Fruit fly (Drosophila melanogaster) whole organism, embryonic: ENCODE data around the gene betaTub65B.

ENCODE experiments used
- Abd-B ChIP-seq: fragments of 200-800 bp; sonication (Bioruptor generic); optimal IDR thresholded peaks from 2 replicates; lab custom pipeline; 2018; ENCODE audit warnings: missing biosample characterization, mild to moderate bottlenecking, missing genetic modification characterization, moderate library complexity
- Adf1 ChIP-seq: fragments of 200-800 bp; sonication (Bioruptor generic); IDR thresholded peaks from 2 replicates; pipeline ENCODE4 v1.3.6; 2022; ENCODE audit warnings: missing biosample characterization, missing genetic modification characterization
- Atf6 ChIP-seq: fragments of 200-800 bp; sonication (Bioruptor generic); IDR thresholded peaks from 2 replicates; pipeline ENCODE4 v1.3.6; 2022; ENCODE audit warnings: missing biosample characterization, missing genetic modification characterization
- Blimp-1 ChIP-seq: fragments of 200-800 bp; sonication (Bioruptor generic); optimal IDR thresholded peaks from 3 replicates; lab custom pipeline; 2018; ENCODE audit warnings: missing biosample characterization, missing genetic modification characterization, mild to moderate bottlenecking, moderate library complexity, missing genetic modification reagents
- BtbVII ChIP-seq: fragments of 200-800 bp; sonication (Bioruptor generic); optimal IDR thresholded peaks from 3 replicates; lab custom pipeline; 2017; ENCODE audit warnings: missing biosample characterization, mild to moderate bottlenecking, missing genetic modification characterization
- CG10147 ChIP-seq: fragments of 200-800 bp; sonication (Bioruptor generic); optimal IDR thresholded peaks from 2 replicates; lab custom pipeline; 2019; ENCODE audit warnings: missing biosample characterization, mild to moderate bottlenecking, missing genetic modification characterization, moderate library complexity
- CG10654 ChIP-seq: fragments of 200-800 bp; sonication (Bioruptor generic); optimal IDR thresholded peaks from 2 replicates; lab custom pipeline; 2016; ENCODE audit warnings: missing biosample characterization, missing genetic modification characterization
- CG11456 ChIP-seq: fragments of 200-800 bp; sonication (Bioruptor generic); IDR thresholded peaks from 3 replicates; pipeline ENCODE4 v1.3.6; 2022; ENCODE audit warnings: missing biosample characterization, missing genetic modification characterization
- CG11723 ChIP-seq: fragments of 200-800 bp; sonication (Bioruptor generic); optimal IDR thresholded peaks from 2 replicates; lab custom pipeline; 2017; ENCODE audit warnings: missing biosample characterization, mild to moderate bottlenecking, missing genetic modification characterization
- CG12942 ChIP-seq: fragments of 200-800 bp; sonication (Bioruptor generic); optimal IDR thresholded peaks from 3 replicates; lab custom pipeline; 2016; ENCODE audit warnings: missing biosample characterization, missing genetic modification characterization
- CG15479 ChIP-seq: fragments of 200-800 bp; sonication (Bioruptor generic); optimal IDR thresholded peaks from 3 replicates; lab custom pipeline; 2019; ENCODE audit warnings: missing biosample characterization, mild to moderate bottlenecking, missing genetic modification characterization, moderate library complexity
- CG15514 ChIP-seq: fragments of 200-800 bp; sonication (Bioruptor generic); optimal IDR thresholded peaks from 3 replicates; lab custom pipeline; 2017; ENCODE audit warnings: missing biosample characterization, missing genetic modification characterization, mild to moderate bottlenecking, moderate library complexity, missing genetic modification reagents
- CG17328 ChIP-seq: fragments of 200-800 bp; sonication (Bioruptor generic); IDR thresholded peaks from 2 replicates; pipeline ENCODE4 v1.3.6; 2022; ENCODE audit warnings: missing biosample characterization, missing genetic modification characterization
- CG18262 ChIP-seq: fragments of 200-800 bp; optimal IDR thresholded peaks from 3 replicates; lab custom pipeline; 2019; ENCODE audit warnings: missing biosample characterization, mild to moderate bottlenecking, missing genetic modification characterization, moderate library complexity
- CG18476 ChIP-seq: fragments of 200-800 bp; sonication (Bioruptor generic); optimal IDR thresholded peaks from 2 replicates; lab custom pipeline; 2016; ENCODE audit warnings: missing biosample characterization, mild to moderate bottlenecking, missing genetic modification characterization
- CG31224 ChIP-seq: fragments of 200-800 bp; sonication (Bioruptor generic); IDR thresholded peaks from 2 replicates; pipeline ENCODE4 v1.3.6; 2022; ENCODE audit warnings: missing biosample characterization, missing genetic modification characterization
- CG31388 ChIP-seq: fragments of 200-800 bp; sonication (Bioruptor generic); optimal IDR thresholded peaks from 2 replicates; lab custom pipeline; 2016; ENCODE audit warnings: missing biosample characterization, missing genetic modification characterization
- CG3726 ChIP-seq: fragments of 200-800 bp; sonication (Bioruptor generic); IDR thresholded peaks from 3 replicates; pipeline ENCODE4, ENCODE4 v1.3.6; 2022; ENCODE audit warnings: missing biosample characterization, missing genetic modification characterization
- CG3995 ChIP-seq: fragments of 200-800 bp; sonication (Bioruptor generic); optimal IDR thresholded peaks from 3 replicates; lab custom pipeline; 2016; ENCODE audit warnings: missing biosample characterization, missing genetic modification characterization
- CG4854 ChIP-seq: fragments of 200-800 bp; sonication (Bioruptor generic); optimal IDR thresholded peaks from 2 replicates; lab custom pipeline; 2016; ENCODE audit warnings: missing biosample characterization, missing genetic modification characterization, inconsistent platforms
- CG7963 ChIP-seq: fragments of 200-800 bp; sonication (Bioruptor generic); IDR thresholded peaks from 3 replicates; pipeline ENCODE4 v1.3.6; 2022; ENCODE audit warnings: missing biosample characterization, missing genetic modification characterization; ENCODE audit not compliant: partially characterized antibody
- CG9609 ChIP-seq: fragments of 200-800 bp; sonication (Bioruptor generic); optimal IDR thresholded peaks from 3 replicates; lab custom pipeline; 2016; ENCODE audit warnings: missing biosample characterization, missing genetic modification characterization
- CG9932 ChIP-seq: fragments of 200-800 bp; sonication (Bioruptor generic); IDR thresholded peaks from 2 replicates; pipeline ENCODE4 v1.3.6; 2022; ENCODE audit warnings: missing biosample characterization, missing genetic modification characterization
- Doc2 ChIP-seq: fragments of 200-800 bp; sonication (Bioruptor generic); IDR thresholded peaks from 2 replicates; pipeline ENCODE4 v1.3.6; 2022; ENCODE audit warnings: missing biosample characterization, missing genetic modification characterization
- Eip74EF ChIP-seq, 2 experiments: fragments of 200-800 bp in 1 of 2; fragments of >200 bp in 1 of 2; sonication (Bioruptor generic) in 1 of 2; optimal IDR thresholded peaks; 2 replicates each; lab custom pipeline; 2017 to 2019; ENCODE audit warnings: missing biosample characterization in 2 of 2, missing genetic modification characterization in 2 of 2, mild to moderate bottlenecking in 1 of 2, moderate library complexity in 1 of 2
- Gug ChIP-seq: fragments of 200-800 bp; sonication (Bioruptor generic); IDR thresholded peaks from 4 replicates; pipeline ENCODE4 v1.3.6; 2022; ENCODE audit warnings: missing biosample characterization, missing genetic modification characterization
- H15 ChIP-seq: fragments of 200-800 bp; sonication (Bioruptor generic); IDR thresholded peaks from 3 replicates; pipeline ENCODE4 v1.3.6; 2022; ENCODE audit warnings: missing biosample characterization, missing genetic modification characterization
- HLH4C ChIP-seq: fragments of 200-800 bp; sonication (Bioruptor generic); IDR thresholded peaks from 3 replicates; pipeline ENCODE4 v1.3.6; 2022; ENCODE audit warnings: missing biosample characterization, missing genetic modification characterization; ENCODE audit not compliant: partially characterized antibody
- Hr39 ChIP-seq: fragments of >200 bp; optimal IDR thresholded peaks from 2 replicates; lab custom pipeline; 2017
- Oaz ChIP-seq: fragments of 200-800 bp; sonication (Bioruptor generic); IDR thresholded peaks from 2 replicates; pipeline ENCODE4 v1.3.6; 2022; ENCODE audit warnings: missing biosample characterization, missing genetic modification characterization
- Ptx1 ChIP-seq: fragments of 200-800 bp; sonication (Bioruptor generic); IDR thresholded peaks from 2 replicates; pipeline ENCODE4 v1.3.6; 2022; ENCODE audit warnings: missing biosample characterization, missing genetic modification characterization
- br ChIP-seq: fragments of >200 bp; optimal IDR thresholded peaks from 2 replicates; lab custom pipeline; 2017
- cg ChIP-seq: fragments of 200-800 bp; sonication (Bioruptor generic); optimal IDR thresholded peaks from 3 replicates; lab custom pipeline; 2019; ENCODE audit warnings: missing biosample characterization, mild to moderate bottlenecking, missing genetic modification characterization, moderate library complexity
- ci ChIP-seq: fragments of 200-800 bp; sonication (Bioruptor generic); IDR thresholded peaks from 3 replicates; pipeline ENCODE4 v1.3.6; 2022; ENCODE audit warnings: missing biosample characterization, missing genetic modification characterization
- dan ChIP-seq: fragments of 200-800 bp; sonication (Bioruptor generic); IDR thresholded peaks from 2 replicates; pipeline ENCODE4 v1.3.6; 2022; ENCODE audit warnings: missing biosample characterization, missing genetic modification characterization
- exex ChIP-seq: fragments of 200-800 bp; sonication (Bioruptor generic); optimal IDR thresholded peaks from 4 replicates; lab custom pipeline; 2018; ENCODE audit warnings: missing biosample characterization, mild to moderate bottlenecking, missing genetic modification characterization, moderate library complexity
- kni ChIP-seq: fragments of 200-800 bp; sonication (Bioruptor generic); optimal IDR thresholded peaks from 3 replicates; lab custom pipeline; 2017; ENCODE audit warnings: mild to moderate bottlenecking, missing biosample characterization, missing genetic modification reagents, missing genetic modification characterization
- nerfin-1 ChIP-seq: fragments of 200-800 bp; sonication (Bioruptor generic); optimal IDR thresholded peaks from 3 replicates; lab custom pipeline; 2019; ENCODE audit warnings: missing biosample characterization, mild to moderate bottlenecking, missing genetic modification characterization, moderate library complexity
- nerfin-2 ChIP-seq: fragments of 200-800 bp; sonication (Bioruptor generic); IDR thresholded peaks from 2 replicates; pipeline ENCODE4 v1.3.6; 2022; ENCODE audit warnings: missing biosample characterization, missing genetic modification characterization; ENCODE audit not compliant: partially characterized antibody
- nmo ChIP-seq: fragments of 200-800 bp; sonication (Bioruptor generic); optimal IDR thresholded peaks from 2 replicates; lab custom pipeline; 2018; ENCODE audit warnings: missing biosample characterization, mild to moderate bottlenecking, missing genetic modification characterization, moderate library complexity
- onecut ChIP-seq: fragments of 200-800 bp; sonication (Bioruptor generic); IDR thresholded peaks from 2 replicates; pipeline ENCODE4 v1.3.6; 2022; ENCODE audit warnings: missing biosample characterization, missing genetic modification characterization
- otp ChIP-seq: fragments of 200-800 bp; sonication (Bioruptor generic); IDR thresholded peaks from 3 replicates; pipeline ENCODE4, ENCODE4 v1.3.6; 2022; ENCODE audit warnings: missing biosample characterization, missing genetic modification characterization
- pfk ChIP-seq: fragments of 200-800 bp; sonication (Bioruptor generic); optimal IDR thresholded peaks from 2 replicates; lab custom pipeline; 2018; ENCODE audit warnings: missing biosample characterization, mild to moderate bottlenecking, missing genetic modification characterization, moderate library complexity
- pho ChIP-seq: fragments of 200-800 bp; sonication (Bioruptor generic); optimal IDR thresholded peaks from 2 replicates; lab custom pipeline; 2016; ENCODE audit warnings: missing biosample characterization, missing genetic modification characterization
- ranshi ChIP-seq: fragments of 200-800 bp; sonication (Bioruptor generic); IDR thresholded peaks from 2 replicates; pipeline ENCODE4 v1.3.6; 2022; ENCODE audit warnings: missing biosample characterization, missing genetic modification characterization
- scrt ChIP-seq: fragments of 200-800 bp; sonication (Bioruptor generic); optimal IDR thresholded peaks from 2 replicates; lab custom pipeline; 2018; ENCODE audit warnings: missing biosample characterization, mild to moderate bottlenecking, missing genetic modification characterization, moderate library complexity
- sqz ChIP-seq: fragments of 200-800 bp; sonication (Bioruptor generic); optimal IDR thresholded peaks from 3 replicates; lab custom pipeline; 2018; ENCODE audit warnings: missing biosample characterization, mild to moderate bottlenecking, missing genetic modification characterization
- trem ChIP-seq: fragments of 200-800 bp; optimal IDR thresholded peaks from 3 replicates; lab custom pipeline; 2019; ENCODE audit warnings: missing biosample characterization, mild to moderate bottlenecking, missing genetic modification characterization, moderate library complexity
- usp ChIP-seq: fragments of >200 bp; optimal IDR thresholded peaks from 2 replicates; lab custom pipeline; 2017; ENCODE audit warnings: missing biosample characterization, missing genetic modification characterization
- z ChIP-seq: fragments of 200-800 bp; sonication (Bioruptor generic); IDR thresholded peaks from 3 replicates; pipeline ENCODE4 v1.3.6; 2022; ENCODE audit warnings: missing biosample characterization, missing genetic modification characterization

Gene betaTub65B

dm6 chr3L:6496053-6496921 lies 34.2 kb upstream of the betaTub65B start (continued):
- TF ChIP-seq Eip74EF (GFP tag; optimal IDR thresholded peaks at IDR 0.05; lab: Kevin White, UChicago) = no peak
- no peak for TF ChIP-seq pho
- no peak for TF ChIP-seq pfk (GFP tag; lab: Kevin White, UChicago)
- no peak for TF ChIP-seq usp (GFP tag; lab: Kevin White, UChicago)
- no peak for TF ChIP-seq CG31388 (GFP tag; lab: Kevin White, UChicago)
- TF ChIP-seq nerfin-1 (tag; lab: Kevin White, UChicago) = peak; percentile 71
- no peak for TF ChIP-seq dan (GFP tag; lab: Robert Waterston, UW)
- peak; percentile 68 for TF ChIP-seq kni (GFP tag; lab: Kevin White, UChicago)
- no peak for TF ChIP-seq CG11456 (GFP tag; lab: Robert Waterston, UW)
- no peak for TF ChIP-seq CG9609 (GFP tag; lab: Kevin White, UChicago)
- TF ChIP-seq CG11723 (GFP tag; lab: Kevin White, UChicago) = no peak
- no peak for TF ChIP-seq Abd-B (GFP tag; lab: Kevin White, UChicago)
- TF ChIP-seq z (GFP tag; lab: Robert Waterston, UW) = peak; percentile 52; the same call in 2 of the 3 replicates
- TF ChIP-seq CG4854 (GFP tag; lab: Kevin White, UChicago) = no peak
- TF ChIP-seq CG31224 = no peak
- TF ChIP-seq CG10654 (GFP tag; lab: Kevin White, UChicago) = no peak
- 0 out of 2 replicates have a peak, but pooled peaks have one; percentile 5 for TF ChIP-seq ranshi (GFP tag; lab: Robert Waterston, UW)
- TF ChIP-seq HLH4C = no peak
- no peak for TF ChIP-seq trem (tag; lab: Kevin White, UChicago)
- TF ChIP-seq Ptx1 (GFP tag; lab: Robert Waterston, UW) = no peak
- peak; percentile 93 for TF ChIP-seq cg (GFP tag; lab: Kevin White, UChicago)
- TF ChIP-seq Doc2 (GFP tag; lab: Robert Waterston, UW) = no peak
- TF ChIP-seq CG15479 (GFP tag; lab: Kevin White, UChicago) = peak; percentile 97
- no peak for TF ChIP-seq Atf6 (GFP tag; lab: Robert Waterston, UW)
- TF ChIP-seq ci (GFP tag; lab: Robert Waterston, UW) = peak; percentile 38; the same call in 1 of the 3 replicates
- TF ChIP-seq otp (GFP tag; lab: Robert Waterston, UW) = 0 out of 3 replicates have a peak, but pooled peaks have one; percentile 10
- TF ChIP-seq CG15514 (GFP tag; lab: Kevin White, UChicago) = no peak
- TF ChIP-seq CG18476 (GFP tag; lab: Kevin White, UChicago) = no peak
- no peak for TF ChIP-seq nmo (GFP tag; lab: Kevin White, UChicago)
- TF ChIP-seq nerfin-2 (GFP tag; lab: Robert Waterston, UW) = peak; percentile 21; the same call in 1 of the 2 replicates
- TF ChIP-seq CG17328 (GFP tag; lab: Robert Waterston, UW) = 0 out of 2 replicates have a peak, but pooled peaks have one; percentile 9
- TF ChIP-seq H15 (GFP tag; lab: Robert Waterston, UW) = no peak
- no peak for TF ChIP-seq Gug (GFP tag; lab: Robert Waterston, UW)
- TF ChIP-seq scrt = peak; percentile 51
- no peak for TF ChIP-seq CG10147 (GFP tag; lab: Kevin White, UChicago)
- TF ChIP-seq Adf1 = peak; percentile 82
- TF ChIP-seq br = no peak
- no peak for TF ChIP-seq Oaz
- TF ChIP-seq CG9932 = no peak
- no peak for TF ChIP-seq CG3726 (GFP tag; lab: Robert Waterston, UW)
- TF ChIP-seq CG12942 (GFP tag; lab: Kevin White, UChicago) = no peak
- TF ChIP-seq CG18262 (tag; lab: Kevin White, UChicago) = no peak
- no peak for TF ChIP-seq onecut
- no peak for TF ChIP-seq Blimp-1 (GFP tag; lab: Kevin White, UChicago)
- TF ChIP-seq exex = no peak
- no peak for TF ChIP-seq BtbVII (GFP tag; lab: Kevin White, UChicago)
- no peak for TF ChIP-seq CG3995 (GFP tag; lab: Kevin White, UChicago)
- TF ChIP-seq Hr39 (lab: Kevin White, UChicago) = peak; percentile 95
- TF ChIP-seq CG7963 (GFP tag; lab: Robert Waterston, UW) = no peak
- TF ChIP-seq sqz (GFP tag; lab: Kevin White, UChicago) = no peak
